Worm (Caenorhabditis elegans) whole organism, early embryonic: ENCODE measurements around the gene ari-1.4.

ENCODE experiments used
- B0310.2 ChIP-seq: sonication (generic microtip); optimal IDR thresholded peaks from 2 replicates; lab custom pipeline; 2016; ENCODE audit warnings: mild to moderate bottlenecking, missing genetic modification characterization, missing compliant biosample characterization
- F13C5.2 ChIP-seq: sonication (generic microtip); optimal IDR thresholded peaks from 2 replicates; lab custom pipeline; 2017; ENCODE audit warnings: mild to moderate bottlenecking, missing genetic modification characterization, inconsistent platforms, missing compliant biosample characterization
- aly-1 ChIP-seq: sonication (generic microtip); optimal IDR thresholded peaks from 2 replicates; lab custom pipeline; 2016; ENCODE audit warnings: missing genetic modification characterization, missing compliant biosample characterization
- ama-1 ChIP-seq: fragments of 150-350 bp; optimal IDR thresholded peaks from 2 replicates; lab custom pipeline; 2014
- ceh-13 ChIP-seq: fragments of 200-800 bp; sonication (Bioruptor generic); optimal IDR thresholded peaks from 2 replicates; lab custom pipeline; 2018; ENCODE audit warnings: mild to moderate bottlenecking, missing genetic modification characterization, missing compliant biosample characterization
- ceh-36 ChIP-seq: sonication (generic microtip); optimal IDR thresholded peaks from 2 replicates; lab custom pipeline; 2016; ENCODE audit warnings: missing genetic modification characterization, inconsistent platforms, missing compliant biosample characterization
- ets-7 ChIP-seq: sonication (generic microtip); optimal IDR thresholded peaks from 2 replicates; lab custom pipeline; 2016; ENCODE audit warnings: missing genotype, missing genetic modification characterization, missing compliant biosample characterization
- flt-1 ChIP-seq: fragments of 200-800 bp; sonication (Bioruptor generic); IDR thresholded peaks from 2 replicates; pipeline ENCODE4 v1.3.6; 2022; ENCODE audit warnings: missing genetic modification characterization, missing compliant biosample characterization
- hmbx-1 ChIP-seq: sonication (generic microtip); optimal IDR thresholded peaks from 2 replicates; lab custom pipeline; 2016; ENCODE audit warnings: mild to moderate bottlenecking, missing genetic modification characterization, missing compliant biosample characterization
- hmg-4 ChIP-seq: fragments of 200-800 bp; sonication (Bioruptor generic); optimal IDR thresholded peaks from 2 replicates; lab custom pipeline; 2018; ENCODE audit warnings: mild to moderate bottlenecking, missing genetic modification characterization, missing compliant biosample characterization
- hnd-1 ChIP-seq: sonication (generic microtip); optimal IDR thresholded peaks from 2 replicates; lab custom pipeline; 2016; ENCODE audit warnings: missing genetic modification characterization, missing compliant biosample characterization
- pes-1 ChIP-seq: fragments of 200-800 bp; sonication (Bioruptor generic); IDR thresholded peaks from 2 replicates; pipeline ENCODE4 v1.3.6; 2022; ENCODE audit warnings: missing genetic modification reagents, missing genetic modification characterization, missing compliant biosample characterization
- scrt-1 ChIP-seq: fragments of 200-800 bp; sonication (Bioruptor generic); IDR thresholded peaks from 2 replicates; pipeline ENCODE4 v1.3.6; 2022; ENCODE audit warnings: missing genetic modification characterization, missing compliant biosample characterization
- sea-1 ChIP-seq: fragments of 200-800 bp; sonication (Bioruptor generic); conservative IDR thresholded peaks from 2 replicates; pipeline ENCODE4 v1.3.6; 2022; ENCODE audit warnings: missing genetic modification characterization, missing compliant biosample characterization
- tbx-11 ChIP-seq: fragments of 200-800 bp; sonication (Bioruptor generic); IDR thresholded peaks from 2 replicates; pipeline ENCODE4 v1.3.6; 2022; ENCODE audit warnings: missing genetic modification characterization, missing compliant biosample characterization
- tbx-37 ChIP-seq: fragments of 200-800 bp; sonication (Bioruptor generic); conservative IDR thresholded peaks from 2 replicates; pipeline ENCODE4 v1.3.6; 2022; ENCODE audit warnings: missing genetic modification reagents, missing genetic modification characterization, missing compliant biosample characterization
- tra-4 ChIP-seq: sonication (generic microtip); optimal IDR thresholded peaks from 2 replicates; lab custom pipeline; 2017; ENCODE audit warnings: missing genetic modification characterization, missing compliant biosample characterization

The ari-1.4 gene

DNA sequence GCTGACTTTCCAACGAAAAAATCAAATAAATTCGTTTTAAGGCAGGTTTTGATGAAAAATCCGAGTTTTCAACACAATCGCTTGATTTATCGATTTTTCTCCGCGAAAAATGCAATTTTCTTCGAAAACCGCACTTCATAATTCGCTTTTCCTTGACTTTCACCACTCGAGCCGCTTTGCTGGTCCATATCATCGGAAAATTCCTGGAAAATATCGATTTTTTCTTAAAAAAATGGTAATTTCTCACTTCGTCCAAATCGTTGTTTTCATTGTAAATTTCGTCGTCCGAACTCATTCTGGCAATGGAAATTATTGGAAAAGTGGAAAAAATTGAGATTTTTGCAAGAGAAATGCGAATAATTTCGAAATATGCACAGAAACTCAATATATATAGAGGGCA, at the start of gene ari-1.4:
TSS of gene ari-1.4 (minus strand) at position 295 of the 400 bp plus-strand sequence.
- TF ChIP-seq ceh-13 (no peak), scrt-1 (GFP tag; lab: Robert Waterston, UW) (no peak), hnd-1 (tag; lab: Kevin White, UChicago) (no peak), flt-1 (GFP tag; lab: Robert Waterston, UW) (no peak), B0310.2 (no peak), aly-1 (tag; lab: Kevin White, UChicago) (no peak), ets-7 (tag; lab: Kevin White, UChicago) (no peak)

DNA sequence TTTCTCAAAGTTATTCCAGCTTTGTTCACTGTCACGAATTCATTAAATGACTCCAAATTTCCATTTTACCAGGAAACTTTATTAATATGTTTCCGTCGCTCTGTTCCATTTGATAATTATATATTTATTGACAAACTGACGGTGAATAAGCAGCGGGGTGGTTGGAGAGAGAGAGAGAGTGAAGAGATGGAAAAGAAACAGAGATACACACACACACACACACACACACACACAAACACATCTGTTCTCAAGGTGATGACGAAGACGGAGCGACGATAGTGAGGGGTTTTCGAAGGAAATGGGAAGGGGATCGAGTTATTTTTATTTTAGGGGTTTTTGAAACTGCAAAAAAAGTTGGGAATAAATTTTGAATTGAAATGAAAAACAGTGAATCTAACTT, 45.5 kb upstream of the ari-1.4 start:
- TF ChIP-seq tbx-11 (GFP tag; lab: Robert Waterston, UW) (no peak), tra-4 (tag; lab: Kevin White, UChicago) (no peak), pes-1 (no peak), ceh-36 (tag; lab: Kevin White, UChicago) (no peak), scrt-1 (GFP tag; lab: Robert Waterston, UW) (no peak), hnd-1 (tag; lab: Kevin White, UChicago) (no peak), ama-1 (lab: Kevin White, UChicago) (no peak), flt-1 (GFP tag; lab: Robert Waterston, UW) (no peak), ceh-13 (no peak), aly-1 (tag; lab: Kevin White, UChicago) (no peak)

DNA sequence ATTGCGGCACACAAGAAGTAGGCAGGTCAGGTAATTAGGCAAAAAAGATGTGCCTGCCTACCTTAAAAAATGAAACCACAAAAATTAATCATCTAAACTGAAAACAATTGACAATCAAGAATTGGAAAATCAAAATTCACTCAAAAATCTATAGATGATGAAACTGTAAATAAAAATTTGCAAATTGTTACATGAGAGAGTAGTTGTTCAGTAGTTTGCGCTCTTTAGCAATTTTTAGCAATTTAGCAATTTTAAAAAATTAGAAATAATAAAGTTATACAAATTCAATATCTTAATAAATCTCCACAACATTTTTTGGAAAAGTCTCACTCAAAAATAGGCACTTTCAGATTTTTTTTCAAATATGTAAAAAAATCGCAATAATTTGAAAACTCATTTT, 43.8 kb upstream of the ari-1.4 start:
- no peak for TF ChIP-seq B0310.2
- TF ChIP-seq ets-7 (tag; lab: Kevin White, UChicago), result no peak
- TF ChIP-seq hmg-4 (GFP tag; lab: Kevin White, UChicago), result no peak

DNA sequence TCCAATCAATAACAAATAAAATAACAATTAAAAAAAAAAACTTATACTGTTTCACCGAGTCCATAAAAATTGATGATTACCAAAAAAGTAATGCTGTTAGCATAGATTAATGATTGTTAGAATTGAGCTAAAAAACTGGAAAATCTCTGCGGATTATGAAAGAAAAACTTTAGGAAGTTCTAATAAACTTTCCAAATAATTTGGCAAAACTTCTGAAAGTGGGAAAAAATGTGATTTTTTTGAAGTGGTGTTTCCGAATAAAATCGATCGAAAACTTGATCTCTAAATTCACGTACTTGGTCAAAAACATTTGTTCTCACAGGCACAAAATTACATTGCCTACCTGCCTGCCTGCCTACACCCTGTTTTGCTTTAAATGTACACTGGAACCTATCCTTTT, 43.3 kb upstream of the ari-1.4 start:
- no peak for TF ChIP-seq pes-1
- no peak for TF ChIP-seq hnd-1 (tag; lab: Kevin White, UChicago)
- no peak for TF ChIP-seq flt-1 (GFP tag; lab: Robert Waterston, UW)
- TF ChIP-seq tbx-11 (GFP tag; lab: Robert Waterston, UW), result no peak

DNA sequence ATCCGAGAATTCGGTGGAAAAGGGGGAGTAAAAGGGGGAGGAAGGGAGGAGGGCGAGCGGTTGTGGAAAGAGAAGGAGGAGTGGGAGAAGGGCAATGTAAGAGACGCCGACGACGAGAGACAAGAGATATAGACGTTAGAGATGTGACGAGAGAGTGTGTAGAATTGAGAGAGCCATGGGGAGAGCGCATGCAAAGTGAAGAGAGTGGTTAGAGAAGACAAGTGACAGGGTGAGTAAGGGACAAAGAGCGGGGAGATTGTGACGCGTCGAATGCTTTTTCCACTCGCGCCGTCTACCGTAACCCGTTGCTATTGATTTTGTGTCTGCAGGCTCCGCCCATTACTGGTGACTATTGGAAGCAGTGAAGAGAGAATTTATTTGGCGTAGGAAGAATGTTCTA, 42.4 kb upstream of the ari-1.4 start:
- TF ChIP-seq F13C5.2 (tag; lab: Kevin White, UChicago) (peak; percentile 48), hnd-1 (tag; lab: Kevin White, UChicago) (no peak), flt-1 (GFP tag; lab: Robert Waterston, UW) (no peak), tra-4 (tag; lab: Kevin White, UChicago) (no peak)

DNA sequence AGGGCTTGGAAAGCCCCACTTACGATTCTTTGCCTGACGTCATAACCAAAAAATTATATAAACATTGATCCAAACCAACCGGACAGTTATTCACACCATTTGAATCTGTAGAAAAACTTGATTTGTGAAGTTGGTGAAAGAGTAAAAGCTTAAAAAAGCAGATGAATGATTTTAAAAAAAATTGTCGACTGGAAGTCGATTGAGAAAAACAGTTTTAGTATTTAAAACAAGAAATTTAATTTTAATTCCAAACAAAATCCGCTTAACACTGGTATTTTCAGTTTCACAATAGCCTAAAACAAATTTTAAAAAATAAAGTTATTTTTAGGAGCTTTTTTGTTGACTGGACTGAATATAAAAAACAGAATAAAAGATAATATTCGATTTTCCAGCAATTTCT, 36.0 kb upstream of the ari-1.4 start, which contains the start of gene Y105C5A.1:
TSS of gene Y105C5A.1 (minus strand) at position 101 of the 400 bp plus-strand sequence.
- no peak for TF ChIP-seq B0310.2
- TF ChIP-seq ceh-13, result no peak
- TF ChIP-seq scrt-1 (GFP tag; lab: Robert Waterston, UW), result no peak
- TF ChIP-seq tbx-11 (GFP tag; lab: Robert Waterston, UW), result no peak
- TF ChIP-seq ets-7 (tag; lab: Kevin White, UChicago), result no peak
- TF ChIP-seq pes-1, result no peak
- no peak for TF ChIP-seq tbx-37
- no peak for TF ChIP-seq hmbx-1 (tag; lab: Kevin White, UChicago)
- no peak for TF ChIP-seq sea-1 (GFP tag; lab: Robert Waterston, UW)
- TF ChIP-seq tra-4 (tag; lab: Kevin White, UChicago), result no peak
- no peak for TF ChIP-seq ama-1 (lab: Kevin White, UChicago)
- TF ChIP-seq hnd-1 (tag; lab: Kevin White, UChicago), result no peak
- TF ChIP-seq flt-1 (GFP tag; lab: Robert Waterston, UW), result no peak
- TF ChIP-seq F13C5.2 (tag; lab: Kevin White, UChicago), result no peak
- TF ChIP-seq aly-1 (tag; lab: Kevin White, UChicago), result no peak
- TF ChIP-seq ceh-36 (tag; lab: Kevin White, UChicago), result no peak
- no peak for TF ChIP-seq hmg-4 (GFP tag; lab: Kevin White, UChicago)

DNA sequence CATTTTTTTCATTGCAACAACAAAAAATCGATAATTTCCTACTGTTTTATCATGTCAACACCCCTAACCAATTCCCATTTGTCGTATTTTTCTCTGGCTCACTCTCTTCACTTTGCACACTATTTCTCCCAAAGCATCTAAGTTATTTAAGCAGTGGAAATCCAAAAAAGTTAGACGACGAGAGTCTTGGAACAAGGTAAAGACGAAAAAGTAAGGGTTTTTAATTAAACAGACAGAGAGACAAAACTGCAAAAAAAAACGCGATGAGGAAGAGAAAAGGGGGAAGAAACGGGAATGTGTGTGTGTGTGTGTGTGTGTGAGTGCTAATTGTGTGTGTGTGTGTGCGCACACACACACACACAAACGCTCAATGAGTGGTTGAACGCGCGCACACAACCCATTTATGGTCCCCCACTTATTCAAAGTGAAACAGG, 32.9 kb upstream of the ari-1.4 start:
- TF ChIP-seq F13C5.2 (tag; lab: Kevin White, UChicago), result peak; percentile 61
- no peak for TF ChIP-seq hmg-4 (GFP tag; lab: Kevin White, UChicago)
- TF ChIP-seq pes-1, result 0 out of 2 replicates have a peak, but pooled peaks have one; percentile 51
- TF ChIP-seq tbx-37, result no peak

DNA sequence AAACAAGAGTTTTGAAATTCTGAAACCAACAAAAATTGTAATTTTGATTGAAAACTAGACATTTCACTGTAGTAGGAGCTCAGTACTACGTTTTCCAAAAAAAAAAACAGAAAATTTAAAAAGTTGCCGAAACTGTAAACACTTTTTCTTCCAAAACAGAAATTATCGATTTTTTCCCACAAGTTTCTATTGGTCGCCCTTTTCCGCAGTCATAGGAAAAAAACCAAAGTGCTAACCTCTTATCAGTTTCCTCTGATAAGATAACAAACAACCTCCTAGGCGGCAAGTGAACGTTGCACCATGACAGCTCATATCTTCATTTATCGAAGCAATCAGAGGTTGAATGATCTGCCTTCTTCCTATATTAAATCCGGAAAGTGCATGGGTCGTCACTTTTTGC, 30.7 kb upstream of the ari-1.4 start:
- TF ChIP-seq pes-1, result no peak
- TF ChIP-seq F13C5.2 (tag; lab: Kevin White, UChicago), result no peak
- no peak for TF ChIP-seq tbx-11 (GFP tag; lab: Robert Waterston, UW)
- TF ChIP-seq sea-1 (GFP tag; lab: Robert Waterston, UW), result no peak
- no peak for TF ChIP-seq flt-1 (GFP tag; lab: Robert Waterston, UW)
- no peak for TF ChIP-seq ceh-13

DNA sequence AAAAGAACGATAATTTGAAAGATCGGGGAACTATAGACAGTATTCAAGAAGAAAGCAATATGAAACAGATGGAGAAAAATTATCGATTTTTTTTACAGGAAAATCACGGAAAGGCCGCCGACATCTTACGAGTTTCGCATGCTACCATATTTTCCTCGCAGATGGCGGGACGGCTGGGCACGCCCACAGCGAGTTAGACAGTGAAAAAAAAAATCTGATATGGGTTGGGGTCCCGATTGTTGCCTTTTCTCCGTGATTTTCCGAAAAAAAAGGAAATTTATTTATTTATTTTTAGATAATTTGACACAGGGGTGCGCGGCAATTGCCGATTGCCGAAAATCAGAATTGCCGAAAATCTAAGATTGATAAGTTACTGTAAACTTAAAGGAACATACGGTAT, 26.4 kb upstream of the ari-1.4 start:
- TF ChIP-seq hnd-1 (tag; lab: Kevin White, UChicago), result no peak
- TF ChIP-seq B0310.2, result no peak
- TF ChIP-seq hmbx-1 (tag; lab: Kevin White, UChicago), result no peak
- TF ChIP-seq tra-4 (tag; lab: Kevin White, UChicago), result no peak
- TF ChIP-seq F13C5.2 (tag; lab: Kevin White, UChicago), result no peak
- no peak for TF ChIP-seq pes-1
- TF ChIP-seq ceh-36 (tag; lab: Kevin White, UChicago), result no peak
- TF ChIP-seq scrt-1 (GFP tag; lab: Robert Waterston, UW), result no peak
- TF ChIP-seq tbx-11 (GFP tag; lab: Robert Waterston, UW), result no peak
- no peak for TF ChIP-seq ama-1 (lab: Kevin White, UChicago)
